Fruit fly (Drosophila melanogaster) whole organism, embryonic: ENCODE data around the gene CG17612.

Experiments
- ATbp ChIP-seq: fragments of 200-800 bp; sonication (Bioruptor generic); optimal IDR thresholded peaks from 2 replicates; lab custom pipeline; 2017; ENCODE audit warnings: missing biosample characterization, mild to moderate bottlenecking, missing genetic modification characterization, missing genetic modification reagents
- Blimp-1 ChIP-seq: fragments of 200-800 bp; sonication (Bioruptor generic); optimal IDR thresholded peaks from 3 replicates; lab custom pipeline; 2018; ENCODE audit warnings: missing biosample characterization, missing genetic modification characterization, mild to moderate bottlenecking, moderate library complexity, missing genetic modification reagents
- CG10979 ChIP-seq: fragments of 200-800 bp; sonication (Bioruptor generic); optimal IDR thresholded peaks from 2 replicates; lab custom pipeline; 2018; ENCODE audit warnings: missing biosample characterization, mild to moderate bottlenecking, missing genetic modification characterization, moderate library complexity
- CG11093 ChIP-seq: fragments of 200-800 bp; sonication (Bioruptor generic); IDR thresholded peaks from 3 replicates; pipeline ENCODE4 v1.3.6; 2022; ENCODE audit warnings: missing biosample characterization, missing genetic modification characterization
- CG11504 ChIP-seq: fragments of 200-800 bp; sonication (Bioruptor generic); optimal IDR thresholded peaks from 3 replicates; lab custom pipeline; 2019; ENCODE audit warnings: missing biosample characterization, mild to moderate bottlenecking, missing genetic modification characterization, moderate library complexity
- CG12104 ChIP-seq: fragments of 200-800 bp; sonication (Bioruptor generic); optimal IDR thresholded peaks from 3 replicates; lab custom pipeline; 2016; ENCODE audit warnings: missing biosample characterization, missing genetic modification characterization
- CG14965 ChIP-seq: fragments of 200-800 bp; sonication (Bioruptor generic); optimal IDR thresholded peaks from 2 replicates; lab custom pipeline; 2016; ENCODE audit warnings: missing biosample characterization, missing genetic modification characterization, borderline replicate concordance
- CG17186 ChIP-seq: fragments of 200-800 bp; sonication (Bioruptor generic); optimal IDR thresholded peaks from 3 replicates; lab custom pipeline; 2017; ENCODE audit warnings: missing biosample characterization, missing genetic modification reagents, missing genetic modification characterization
- CG18011 ChIP-seq: fragments of 200-800 bp; sonication (Bioruptor generic); optimal IDR thresholded peaks from 2 replicates; lab custom pipeline; 2017; ENCODE audit warnings: missing biosample characterization, missing genetic modification characterization, mild to moderate bottlenecking, moderate library complexity, missing genotype
- CG18476 ChIP-seq: fragments of 200-800 bp; sonication (Bioruptor generic); optimal IDR thresholded peaks from 2 replicates; lab custom pipeline; 2016; ENCODE audit warnings: missing biosample characterization, mild to moderate bottlenecking, missing genetic modification characterization
- CG18619 ChIP-seq: fragments of 200-800 bp; sonication (Bioruptor generic); optimal IDR thresholded peaks from 3 replicates; lab custom pipeline; 2017; ENCODE audit warnings: missing biosample characterization, mild to moderate bottlenecking, missing genetic modification characterization
- CG2120 ChIP-seq: fragments of 200-800 bp; sonication (Bioruptor generic); optimal IDR thresholded peaks from 3 replicates; lab custom pipeline; 2016; ENCODE audit warnings: missing biosample characterization, missing genetic modification characterization
- CG2875 ChIP-seq: fragments of 200-800 bp; sonication (Bioruptor generic); optimal IDR thresholded peaks from 2 replicates; lab custom pipeline; 2017; ENCODE audit warnings: missing biosample characterization, mild to moderate bottlenecking, missing genetic modification characterization, missing genetic modification reagents
- CG32767 ChIP-seq: fragments of 200-800 bp; sonication (Bioruptor generic); IDR thresholded peaks from 2 replicates; pipeline ENCODE4 v1.3.6; 2022; ENCODE audit warnings: missing biosample characterization, missing genetic modification characterization
- CG42726 ChIP-seq: fragments of 200-800 bp; sonication (Bioruptor generic); IDR thresholded peaks from 2 replicates; pipeline ENCODE4 v1.3.6; 2022; ENCODE audit warnings: missing biosample characterization, missing genetic modification characterization; ENCODE audit not compliant: partially characterized antibody
- CG5953 ChIP-seq: fragments of 200-800 bp; sonication (Bioruptor generic); IDR thresholded peaks from 2 replicates; pipeline ENCODE4 v1.3.6; 2022; ENCODE audit warnings: missing biosample characterization, missing genetic modification characterization
- CG7987 ChIP-seq: fragments of 200-800 bp; sonication (Bioruptor generic); optimal IDR thresholded peaks from 2 replicates; lab custom pipeline; 2018; ENCODE audit warnings: missing biosample characterization, mild to moderate bottlenecking, missing genetic modification characterization, moderate library complexity
- Drgx ChIP-seq: fragments of 200-800 bp; sonication (Bioruptor generic); IDR thresholded peaks from 2 replicates; pipeline ENCODE4 v1.3.6; 2022; ENCODE audit warnings: missing biosample characterization, missing genetic modification characterization
- Med ChIP-seq: fragments of 200-800 bp; sonication (Bioruptor generic); peaks from one replicate; lab custom pipeline; 2016; ENCODE audit warnings: missing biosample characterization, missing genetic modification characterization, mild to moderate bottlenecking, inconsistent platforms, moderate library complexity
- Mes4 ChIP-seq: fragments of 200-800 bp; sonication (Bioruptor generic); optimal IDR thresholded peaks from 2 replicates; lab custom pipeline; 2016; ENCODE audit warnings: missing biosample characterization, missing genetic modification characterization
- PHDP ChIP-seq: fragments of 200-800 bp; sonication (Bioruptor generic); optimal IDR thresholded peaks from 3 replicates; lab custom pipeline; 2018; ENCODE audit warnings: missing biosample characterization, mild to moderate bottlenecking, missing genetic modification characterization, moderate library complexity
- abd-A ChIP-seq: fragments of 200-800 bp; sonication (Bioruptor generic); optimal IDR thresholded peaks from 3 replicates; lab custom pipeline; 2019; ENCODE audit warnings: missing biosample characterization, mild to moderate bottlenecking, missing genetic modification characterization, moderate library complexity
- bcd ChIP-seq: fragments of 200-800 bp; sonication (Bioruptor generic); optimal IDR thresholded peaks from 2 replicates; lab custom pipeline; 2017; ENCODE audit warnings: missing biosample characterization, mild to moderate bottlenecking, missing genetic modification characterization
- bsh ChIP-seq, 2 experiments: fragments of 200-800 bp; sonication (Bioruptor generic); optimal IDR thresholded peaks; 2 replicates each; lab custom pipeline; 2017 to 2018; ENCODE audit warnings: mild to moderate bottlenecking in 2 of 2, missing biosample characterization in 2 of 2, missing genetic modification characterization in 2 of 2, moderate library complexity in 1 of 2
- crol ChIP-seq: fragments of 200-800 bp; sonication (Bioruptor generic); IDR thresholded peaks from 2 replicates; pipeline ENCODE4 v1.3.6; 2022; ENCODE audit warnings: missing biosample characterization, missing genetic modification characterization
- inv ChIP-seq: fragments of 200-800 bp; sonication (Bioruptor generic); IDR thresholded peaks from 2 replicates; pipeline ENCODE4 v1.3.6; 2022; ENCODE audit warnings: missing biosample characterization, missing genetic modification characterization; ENCODE audit not compliant: partially characterized antibody
- klu ChIP-seq: fragments of 200-800 bp; sonication (Bioruptor generic); IDR thresholded peaks from 2 replicates; pipeline ENCODE4 v1.3.6; 2022; ENCODE audit warnings: missing biosample characterization, missing genetic modification characterization
- lmd ChIP-seq: fragments of 200-800 bp; sonication (Bioruptor generic); IDR thresholded peaks from 2 replicates; pipeline ENCODE4 v1.3.6; 2022; ENCODE audit warnings: missing biosample characterization, missing genetic modification characterization
- nerfin-1 ChIP-seq: fragments of 200-800 bp; sonication (Bioruptor generic); optimal IDR thresholded peaks from 3 replicates; lab custom pipeline; 2019; ENCODE audit warnings: missing biosample characterization, mild to moderate bottlenecking, missing genetic modification characterization, moderate library complexity
- pros ChIP-seq: fragments of 200-800 bp; sonication (Bioruptor generic); optimal IDR thresholded peaks from 3 replicates; lab custom pipeline; 2019; ENCODE audit warnings: missing biosample characterization, mild to moderate bottlenecking, missing genetic modification characterization, moderate library complexity
- row ChIP-seq: fragments of 200-800 bp; sonication (Bioruptor generic); IDR thresholded peaks from 3 replicates; pipeline ENCODE4 v1.3.6; 2022; ENCODE audit warnings: missing biosample characterization, missing genetic modification characterization
- scrt ChIP-seq: fragments of 200-800 bp; sonication (Bioruptor generic); optimal IDR thresholded peaks from 2 replicates; lab custom pipeline; 2018; ENCODE audit warnings: missing biosample characterization, mild to moderate bottlenecking, missing genetic modification characterization, moderate library complexity
- sens ChIP-seq: fragments of 200-800 bp; sonication (Bioruptor generic); peaks from one replicate; lab custom pipeline; 2016; ENCODE audit warnings: missing biosample characterization, missing genetic modification characterization
- tin ChIP-seq: fragments of 200-800 bp; sonication (Bioruptor generic); optimal IDR thresholded peaks from 3 replicates; lab custom pipeline; 2016; ENCODE audit warnings: missing biosample characterization, missing genetic modification characterization

The CG17612 gene

dm6 chr2L:4417982-4418381 lies 35.4 kb upstream of the CG17612 start (continued):
- TF ChIP-seq CG42726 (GFP tag; lab: Robert Waterston, UW): 0 out of 2 replicates have a peak, but pooled peaks have one; percentile 60
- peak; percentile 19 for TF ChIP-seq bcd (GFP tag; lab: Kevin White, UChicago)
- TF ChIP-seq ATbp (GFP tag; lab: Kevin White, UChicago): no peak
- TF ChIP-seq pros (GFP tag; lab: Kevin White, UChicago): no peak
- peak; percentile 96 for TF ChIP-seq CG14965 (GFP tag; lab: Kevin White, UChicago)
- no peak for TF ChIP-seq nerfin-1 (tag; lab: Kevin White, UChicago)
- TF ChIP-seq inv (GFP tag; lab: Robert Waterston, UW): no peak
- TF ChIP-seq CG32767 (GFP tag; lab: Robert Waterston, UW): no peak
- TF ChIP-seq CG10979 (tag; lab: Kevin White, UChicago): peak; percentile 96
- peak; percentile 11 for TF ChIP-seq Blimp-1 (GFP tag; lab: Kevin White, UChicago)
- no peak for TF ChIP-seq CG11093

- TF ChIP-seq bsh (GFP tag; optimal IDR thresholded peaks at IDR 0.05; lab: Kevin White, UChicago): peak in 1 of 2 experiments; percentile 41
- no peak for TF ChIP-seq CG12104 (GFP tag; lab: Kevin White, UChicago)
- peak; percentile 25; the same call in 1 of the 2 replicates for TF ChIP-seq Drgx (GFP tag; lab: Robert Waterston, UW)
Measured at dm6 chr2L:4416903-4417302, 34.4 kb upstream of the CG17612 start.

dm6 chr2L:4416089-4416488 lies 33.6 kb upstream of the CG17612 start:
- TF ChIP-seq CG11504 (tag; lab: Kevin White, UChicago): no peak
- TF ChIP-seq CG2875 (GFP tag; lab: Kevin White, UChicago): no peak
- TF ChIP-seq Drgx (GFP tag; lab: Robert Waterston, UW): 0 out of 2 replicates have a peak, but pooled peaks have one; percentile 34
- no peak for TF ChIP-seq CG17186
- peak; percentile 26; the same call in 1 of the 3 replicates for TF ChIP-seq row (GFP tag; lab: Robert Waterston, UW)
- no peak for TF ChIP-seq tin
- TF ChIP-seq Med (GFP tag; lab: Kevin White, UChicago): peak; percentile 50
- TF ChIP-seq, all 482 proteins: peak for 3

- TF ChIP-seq CG18619 (GFP tag; lab: Kevin White, UChicago) (no peak), abd-A (tag; lab: Kevin White, UChicago) (peak; percentile 77), CG2120 (GFP tag; lab: Kevin White, UChicago) (no peak), CG18011 (GFP tag; lab: Kevin White, UChicago) (no peak), crol (GFP tag; lab: Robert Waterston, UW) (peak; percentile 26; the same call in 1 of the 2 replicates), scrt (GFP tag; lab: Kevin White, UChicago) (peak; percentile 70)
Measured at dm6 chr2L:4414059-4414458, 31.5 kb upstream of the CG17612 start.

dm6 chr2L:4410855-4411254 lies 28.3 kb upstream of the CG17612 start, which contains the start of gene CG43055:
Gene CG43055, plus strand, starts transcription at chr2L:4411155.
- TF ChIP-seq PHDP (tag; lab: Kevin White, UChicago) (no peak), lmd (GFP tag; lab: Robert Waterston, UW) (no peak), klu (GFP tag; lab: Robert Waterston, UW) (no peak), sens (peak; percentile 9), CG18476 (no peak), CG5953 (GFP tag; lab: Robert Waterston, UW) (no peak), CG7987 (GFP tag; lab: Kevin White, UChicago) (no peak), Mes4 (no peak)
